Worm (Caenorhabditis elegans) whole organism, dauer: ENCODE results near the gene nhr-90.

Experiments
- unc-62 ChIP-seq: sonication (generic microtip); optimal IDR thresholded peaks from 2 replicates; lab custom pipeline; 2017; ENCODE audit warnings: missing biosample characterization, missing genetic modification reagents, missing genetic modification characterization

Gene nhr-90

DNA sequence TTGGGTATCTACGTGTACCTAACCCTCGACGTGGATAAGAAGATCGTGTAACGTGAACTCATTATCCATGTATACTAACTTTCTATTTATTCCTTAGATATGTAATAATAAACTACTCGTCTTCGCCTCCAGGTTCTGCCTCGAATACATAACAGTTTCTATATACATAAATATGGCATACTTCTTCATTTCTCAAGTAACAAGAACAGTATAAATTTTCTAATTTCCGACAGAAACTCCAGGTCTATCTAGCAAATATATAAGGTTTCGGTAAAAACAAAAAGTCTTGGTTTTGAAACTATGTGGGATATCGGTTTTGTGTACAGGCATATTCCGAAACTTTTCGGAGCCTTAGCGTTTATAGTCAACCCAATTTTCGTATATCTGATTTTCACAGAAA, 28.0 kb downstream of the nhr-90 start, which contains the start of gene srj-37:
TSS of gene srj-37 (plus strand) at position 301 of the 400 bp plus-strand sequence.
- TF ChIP-seq unc-62 (GFP tag; lab: Kevin White, UChicago): no peak

- TF ChIP-seq unc-62 (GFP tag; lab: Kevin White, UChicago): no peak
Measured at ce11 chrV:642750-643149, 32.4 kb downstream of the nhr-90 start, which contains the start of gene nhr-190. Gene nhr-190, minus strand, starts transcription at chrV:642924.

DNA sequence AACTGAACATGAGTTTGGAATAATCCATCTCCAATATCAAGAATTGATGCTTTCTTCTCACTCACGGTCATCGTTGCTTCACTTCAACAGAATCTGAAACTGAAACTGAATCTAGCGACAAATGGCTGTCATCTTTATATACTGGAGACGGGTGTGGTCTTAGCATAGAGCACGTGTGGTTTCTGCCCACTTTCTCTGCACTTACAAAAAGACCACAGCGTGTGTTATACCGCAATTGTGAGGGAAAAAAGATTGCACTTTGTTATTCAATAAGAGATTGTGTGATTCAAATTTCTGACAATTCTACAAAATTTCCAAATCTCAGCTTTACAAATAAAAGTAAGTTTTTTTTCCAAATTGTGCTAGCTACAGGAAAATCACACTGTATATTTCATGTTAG, 35.8 kb downstream of the nhr-90 start, which contains the start of gene F48G7.12:
TSS of gene F48G7.12 (minus strand) at position 101 of the 400 bp plus-strand sequence.
- TF ChIP-seq unc-62 (GFP tag; lab: Kevin White, UChicago): no peak

- TF ChIP-seq unc-62 (GFP tag; lab: Kevin White, UChicago): no peak
Measured at ce11 chrV:646888-647287, 36.6 kb downstream of the nhr-90 start, which contains the start of gene ugt-42. Gene ugt-42, plus strand, starts transcription at chrV:647188.

DNA sequence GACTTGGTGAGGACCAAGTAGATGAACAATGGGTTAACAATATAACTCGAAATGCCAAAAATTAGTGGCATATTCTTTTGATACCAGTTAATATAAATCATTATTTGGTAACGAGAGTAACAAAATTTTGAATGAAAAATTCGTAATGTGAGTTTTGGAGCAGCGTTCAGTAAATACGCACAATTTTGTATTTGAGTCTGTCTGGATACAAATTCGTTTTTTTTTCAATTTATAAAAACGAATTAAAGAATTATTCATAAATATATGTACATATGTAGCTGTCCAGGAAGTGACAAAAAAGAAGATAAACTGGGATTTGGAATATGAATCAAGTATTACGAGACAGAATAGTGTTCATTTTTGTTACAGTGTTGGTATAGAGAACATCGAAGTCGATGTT, 42.6 kb downstream of the nhr-90 start, which contains the start of gene srj-5:
TSS of gene srj-5 (minus strand) at position 101 of the 400 bp plus-strand sequence.
- no peak for TF ChIP-seq unc-62 (GFP tag; lab: Kevin White, UChicago)

DNA sequence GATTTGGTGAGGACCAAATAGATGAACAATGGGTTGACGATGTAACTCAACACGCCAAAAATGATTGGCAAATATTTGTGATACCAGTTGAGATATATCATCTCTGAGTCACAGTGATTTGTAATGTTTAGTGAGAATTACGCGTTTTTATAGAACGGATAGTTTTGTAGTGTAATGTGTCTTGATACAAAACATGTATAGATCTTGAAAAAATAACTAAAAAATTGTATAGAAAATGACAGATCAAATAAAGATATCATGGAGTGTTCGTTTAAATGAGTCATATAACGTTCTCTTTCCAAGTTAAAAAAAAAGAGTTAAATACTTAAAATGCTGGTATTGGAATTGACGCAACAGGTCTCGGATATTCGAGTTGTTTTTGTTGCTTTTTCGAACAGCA, 44.1 kb downstream of the nhr-90 start, which contains the start of gene srj-6:
TSS of gene srj-6 (minus strand) at position 101 of the 400 bp plus-strand sequence.
- no peak for TF ChIP-seq unc-62 (GFP tag; lab: Kevin White, UChicago)

DNA sequence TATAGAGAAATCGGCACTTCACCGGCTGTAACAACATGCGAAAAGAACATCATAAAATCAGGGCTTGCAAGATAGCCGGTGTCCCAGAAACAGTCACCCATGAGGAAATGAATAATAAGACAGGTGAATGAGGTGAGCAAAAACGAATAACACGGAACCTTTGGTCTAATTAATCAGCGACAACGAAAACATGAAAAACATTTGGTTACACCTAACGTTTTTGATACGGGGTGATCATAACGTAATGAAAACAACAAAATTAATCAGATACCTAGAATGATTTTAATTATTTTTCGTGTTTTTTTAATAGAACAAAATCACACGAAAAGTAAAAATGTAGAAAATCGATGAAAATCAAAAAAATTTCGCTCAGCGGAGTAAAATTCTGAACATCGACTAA, 45.5 kb downstream of the nhr-90 start, which contains the start of gene srh-245:
TSS of gene srh-245 (minus strand) at position 101 of the 400 bp plus-strand sequence.
- no peak for TF ChIP-seq unc-62 (GFP tag; lab: Kevin White, UChicago)

DNA sequence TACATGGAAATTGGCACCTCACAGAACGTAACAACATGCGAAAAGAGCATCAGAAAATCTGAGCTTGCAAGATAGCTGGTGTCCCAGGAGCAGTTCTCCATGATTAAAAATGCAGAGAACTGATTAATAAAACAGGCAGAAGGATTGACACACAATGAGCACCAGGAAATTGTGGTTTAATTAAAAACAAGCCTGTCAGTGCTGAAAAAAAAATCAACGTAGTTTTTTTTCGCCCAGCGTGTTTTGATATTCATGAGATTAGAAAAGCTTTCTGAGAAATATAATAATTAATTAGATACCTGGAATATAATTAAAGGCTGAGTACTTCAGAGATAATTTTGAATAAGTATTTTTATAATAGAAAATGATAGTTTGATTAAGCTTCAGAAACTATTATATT, 47.4 kb downstream of the nhr-90 start, which contains the start of gene srh-246:
TSS of gene srh-246 (minus strand) at position 101 of the 400 bp plus-strand sequence.
- no peak for TF ChIP-seq unc-62 (GFP tag; lab: Kevin White, UChicago)

DNA sequence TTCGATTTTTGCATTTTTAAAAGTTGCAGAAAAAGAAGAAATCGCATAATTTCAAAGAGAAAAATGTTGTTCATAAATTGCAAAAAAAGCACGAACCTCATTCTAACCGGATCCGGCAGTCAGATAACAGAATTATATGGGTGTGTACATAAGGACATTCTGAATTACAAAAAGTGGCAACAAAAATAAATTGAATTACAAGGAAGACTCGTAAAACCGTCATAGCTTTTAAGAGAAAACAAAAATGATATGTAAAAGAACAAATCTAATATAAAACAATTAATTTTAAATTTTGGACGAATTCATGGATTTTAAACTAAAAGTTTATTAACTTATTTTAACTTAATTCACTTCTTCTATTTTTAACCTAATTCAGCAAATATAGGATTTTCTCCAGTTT, 49.9 kb downstream of the nhr-90 start, which contains the start of gene F31F4.17:
TSS of gene F31F4.17 (minus strand) at position 101 of the 400 bp plus-strand sequence.
- TF ChIP-seq unc-62 (GFP tag; lab: Kevin White, UChicago): no peak
